Worm (Caenorhabditis elegans): ENCODE measurements around the gene ZK105.11.

The ZK105.11 gene

DNA sequence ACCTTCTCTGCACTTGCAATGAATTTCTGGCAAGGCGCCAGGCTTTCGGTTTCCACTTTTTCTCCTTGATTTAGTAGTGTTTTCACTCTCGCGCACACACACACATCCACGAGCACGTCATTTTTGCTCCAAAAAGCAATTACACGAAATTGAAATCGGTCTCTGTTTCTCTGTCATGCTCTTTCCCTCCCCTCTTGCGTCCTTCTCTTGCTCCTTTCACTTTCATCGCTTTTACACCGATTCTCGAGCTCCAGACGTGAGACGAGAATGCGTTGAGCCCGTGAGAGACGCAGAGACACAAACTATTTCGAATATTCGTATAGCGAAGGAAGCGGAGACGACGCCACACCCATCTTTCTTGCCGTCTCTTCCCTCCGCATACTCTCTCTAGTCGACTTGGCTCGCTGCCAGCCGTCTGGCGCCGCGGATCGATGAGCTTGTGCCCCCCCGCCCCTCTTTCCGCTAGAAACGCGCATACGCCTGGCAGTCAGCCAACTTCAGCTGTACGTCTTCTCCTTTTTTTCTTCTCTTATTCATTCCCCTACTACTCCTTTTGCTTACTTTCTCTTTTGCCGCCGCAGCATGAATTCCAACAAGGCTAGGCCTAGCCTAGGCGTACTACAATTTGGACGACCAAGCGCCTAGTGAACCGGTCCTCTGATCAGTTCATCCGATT, 19.7 kb upstream of the ZK105.11 start:
- TF ChIP-seq lin-39 (tag; optimal IDR thresholded peaks at IDR 0.05) = no peak
- peak; percentile 93 for TF ChIP-seq zag-1 (tag; optimal IDR thresholded peaks at IDR 0.05)
- TF ChIP-seq ZK546.5 (tag; optimal IDR thresholded peaks at IDR 0.05) = peak; percentile 8
- peak; percentile 50 for TF ChIP-seq sem-4 (tag; optimal IDR thresholded peaks at IDR 0.05)
- peak; percentile 68 for TF ChIP-seq mdl-1 (tag; optimal IDR thresholded peaks at IDR 0.05)
- TF ChIP-seq sma-3 (GFP tag; optimal IDR thresholded peaks at IDR 0.05) = no peak
- TF ChIP-seq unc-62 (GFP tag; optimal IDR thresholded peaks at IDR 0.05) = no peak
- TF ChIP-seq ceh-82 (tag; optimal IDR thresholded peaks at IDR 0.05) = no peak
- peak; percentile 78 for TF ChIP-seq crh-2 (tag; optimal IDR thresholded peaks at IDR 0.05)
- TF ChIP-seq nhr-237 (tag; optimal IDR thresholded peaks at IDR 0.05) = no peak
- no peak for TF ChIP-seq skn-1 (tag; optimal IDR thresholded peaks at IDR 0.05)
- peak; percentile 42 for TF ChIP-seq egl-27 (tag; optimal IDR thresholded peaks at IDR 0.05)
- TF ChIP-seq sma-9 (GFP tag; optimal IDR thresholded peaks at IDR 0.05) = peak; percentile 89
- no peak for TF ChIP-seq sma-9 (tag; optimal IDR thresholded peaks at IDR 0.05)
- no peak for TF ChIP-seq alr-1 (tag; optimal IDR thresholded peaks at IDR 0.05)
- no peak for TF ChIP-seq nhr-77 (tag; optimal IDR thresholded peaks at IDR 0.05)
- peak; percentile 94 for TF ChIP-seq F13H6.1 (tag; optimal IDR thresholded peaks at IDR 0.05)
- TF ChIP-seq fos-1 (tag; optimal IDR thresholded peaks at IDR 0.05) = no peak
- TF ChIP-seq ceh-16 (tag; optimal IDR thresholded peaks at IDR 0.05) = no peak
- TF ChIP-seq unc-55 (GFP tag; optimal IDR thresholded peaks at IDR 0.05) = peak; percentile 88
- no peak for TF ChIP-seq ama-1 (optimal IDR thresholded peaks at IDR 0.05)
- peak; percentile 77 for TF ChIP-seq mab-5 (tag; optimal IDR thresholded peaks at IDR 0.05)
- peak; percentile 71 for TF ChIP-seq lin-13 (GFP tag; optimal IDR thresholded peaks at IDR 0.05)
- TF ChIP-seq lsy-2 (tag; optimal IDR thresholded peaks at IDR 0.05) = peak; percentile 51 to 75
- no peak for TF ChIP-seq nhr-11 (tag; optimal IDR thresholded peaks at IDR 0.05)
- TF ChIP-seq nhr-25 (tag; optimal IDR thresholded peaks at IDR 0.05) = peak; percentile 52
- TF ChIP-seq nhr-129 (tag; optimal IDR thresholded peaks at IDR 0.05) = peak; percentile 91
- TF ChIP-seq elt-3 (tag; optimal IDR thresholded peaks at IDR 0.05) = no peak
- TF ChIP-seq snpc-4 (tag; optimal IDR thresholded peaks at IDR 0.05) = no peak
- no peak for TF ChIP-seq peb-1 (tag; optimal IDR thresholded peaks at IDR 0.05)
- TF ChIP-seq gmeb-1 (tag; optimal IDR thresholded peaks at IDR 0.05) = no peak
- peak; percentile 88 for TF ChIP-seq Y55F3AM.14 (GFP tag; optimal IDR thresholded peaks at IDR 0.05)
- peak; percentile 85 for TF ChIP-seq blmp-1 (tag; optimal IDR thresholded peaks at IDR 0.05; ENCODE audit: insufficient read depth)
- TF ChIP-seq lin-11 (tag; optimal IDR thresholded peaks at IDR 0.05) = peak; percentile 41
- TF ChIP-seq nhr-6 (tag; optimal IDR thresholded peaks at IDR 0.05) = no peak
- TF ChIP-seq ztf-4 (tag; optimal IDR thresholded peaks at IDR 0.05) = peak; percentile 67
- no peak for TF ChIP-seq elt-1 (tag; optimal IDR thresholded peaks at IDR 0.05)
- peak; percentile 94 for TF ChIP-seq C34F6.9 (tag; optimal IDR thresholded peaks at IDR 0.05)
- no peak for TF ChIP-seq unc-39 (tag; optimal IDR thresholded peaks at IDR 0.05)
- peak; percentile 44 for TF ChIP-seq nhr-21 (tag; optimal IDR thresholded peaks at IDR 0.05)

ce11 chrV:7726927-7727326, 18.5 kb upstream of the ZK105.11 start:
- peak; percentile 34 for TF ChIP-seq unc-55 (GFP tag; optimal IDR thresholded peaks at IDR 0.05)
- TF ChIP-seq F13H6.1 (tag; optimal IDR thresholded peaks at IDR 0.05) = peak; percentile 27
- TF ChIP-seq mab-5 (tag; optimal IDR thresholded peaks at IDR 0.05) = no peak
- no peak for TF ChIP-seq ztf-11 (tag; optimal IDR thresholded peaks at IDR 0.05)
- TF ChIP-seq C34F6.9 (tag; optimal IDR thresholded peaks at IDR 0.05) = peak; percentile 28
- peak in 1 of 2 experiments; percentile 22 for TF ChIP-seq lsy-2 (tag; optimal IDR thresholded peaks at IDR 0.05)
- peak; percentile 52 for TF ChIP-seq sma-9 (GFP tag; optimal IDR thresholded peaks at IDR 0.05)
- no peak for TF ChIP-seq sma-9 (tag; optimal IDR thresholded peaks at IDR 0.05)
- peak; percentile 33 for TF ChIP-seq crh-2 (tag; optimal IDR thresholded peaks at IDR 0.05)

DNA sequence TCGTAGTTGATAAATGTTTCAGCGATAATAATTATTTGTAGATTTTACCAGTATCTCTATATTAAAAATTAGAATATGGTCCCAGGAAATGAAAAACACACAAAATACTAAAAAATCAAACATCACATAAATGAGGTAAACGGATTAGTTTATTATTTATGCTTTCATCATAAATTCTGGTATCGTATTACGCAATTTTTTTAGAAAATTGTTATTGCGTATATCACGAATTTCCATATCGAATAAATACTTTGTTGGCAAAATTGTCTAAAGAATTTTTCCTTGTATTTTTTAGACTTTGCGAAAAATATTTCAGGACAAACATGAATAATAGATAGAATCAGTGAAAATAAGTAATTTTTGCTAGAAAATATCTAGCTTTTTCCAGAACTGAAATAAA, 17.8 kb upstream of the ZK105.11 start:
- TF ChIP-seq unc-62 (GFP tag; optimal IDR thresholded peaks at IDR 0.05) = no peak
- TF ChIP-seq unc-55 (GFP tag; optimal IDR thresholded peaks at IDR 0.05) = peak; percentile 71
- TF ChIP-seq nhr-77 (tag; optimal IDR thresholded peaks at IDR 0.05) = no peak

All from whole organism, L2 larva.